Worm (Caenorhabditis elegans) whole organism, L1 larva: ENCODE data around the gene srbc-77.

Experiments used
- dpl-1 ChIP-seq, 3 experiments: fragments of 150-350 bp in 2 of 3; sonication (generic microtip) in 1 of 3; optimal IDR thresholded peaks; 2 replicates each; lab custom pipeline; 2014 to 2017; ENCODE audit warnings: missing biosample characterization in 3 of 3, missing genetic modification characterization in 3 of 3, missing genetic modification reagents in 3 of 3
- egl-27 ChIP-seq, 2 experiments: fragments of 150-350 bp in 1 of 2; sonication (generic microtip); optimal IDR thresholded peaks; 3 replicates each; lab custom pipeline; 2017 to 2018; ENCODE audit warnings: missing biosample characterization in 2 of 2, missing genetic modification characterization in 2 of 2, missing genetic modification reagents in 2 of 2
- fkh-10 ChIP-seq: sonication (generic microtip); optimal IDR thresholded peaks from 2 replicates; lab custom pipeline; 2017; ENCODE audit warnings: missing biosample characterization, missing genetic modification reagents, missing genetic modification characterization
- jun-1 ChIP-seq: fragments of 150-350 bp; optimal IDR thresholded peaks from 2 replicates; lab custom pipeline; 2014; ENCODE audit warnings: missing biosample characterization, missing genetic modification reagents, missing genetic modification characterization
- lin-13 ChIP-seq: fragments of 150-350 bp; optimal IDR thresholded peaks from 2 replicates; lab custom pipeline; 2014; ENCODE audit warnings: missing biosample characterization, missing genetic modification reagents, missing genetic modification characterization
- lin-39 ChIP-seq: fragments of 150-350 bp; optimal IDR thresholded peaks from 2 replicates; lab custom pipeline; 2014; ENCODE audit warnings: missing biosample characterization, missing genetic modification reagents, missing genetic modification characterization
- nhr-11 ChIP-seq: fragments of 150-350 bp; optimal IDR thresholded peaks from 2 replicates; lab custom pipeline; 2014; ENCODE audit warnings: missing biosample characterization, missing genetic modification characterization
- nhr-237 ChIP-seq: fragments of 150-350 bp; optimal IDR thresholded peaks from 2 replicates; lab custom pipeline; 2014; ENCODE audit warnings: missing biosample characterization, missing genetic modification characterization
- tbx-2 ChIP-seq: sonication (generic microtip); optimal IDR thresholded peaks from 2 replicates; lab custom pipeline; 2016; ENCODE audit warnings: missing genetic modification characterization, missing compliant biosample characterization
- unc-130 ChIP-seq: fragments of 150-350 bp; optimal IDR thresholded peaks from 2 replicates; lab custom pipeline; 2017; ENCODE audit warnings: missing biosample characterization, missing genetic modification characterization, inconsistent platforms
- unc-62 ChIP-seq: fragments of 150-350 bp; optimal IDR thresholded peaks from 2 replicates; lab custom pipeline; 2014; ENCODE audit warnings: missing biosample characterization, missing genetic modification reagents, missing genetic modification characterization
- ztf-11 ChIP-seq, 2 experiments: sonication (generic microtip); optimal IDR thresholded peaks; 2 replicates each; lab custom pipeline; 2016 to 2017; ENCODE audit warnings: missing genetic modification characterization in 2 of 2, missing biosample characterization in 1 of 2, missing compliant biosample characterization in 1 of 2

DNA sequence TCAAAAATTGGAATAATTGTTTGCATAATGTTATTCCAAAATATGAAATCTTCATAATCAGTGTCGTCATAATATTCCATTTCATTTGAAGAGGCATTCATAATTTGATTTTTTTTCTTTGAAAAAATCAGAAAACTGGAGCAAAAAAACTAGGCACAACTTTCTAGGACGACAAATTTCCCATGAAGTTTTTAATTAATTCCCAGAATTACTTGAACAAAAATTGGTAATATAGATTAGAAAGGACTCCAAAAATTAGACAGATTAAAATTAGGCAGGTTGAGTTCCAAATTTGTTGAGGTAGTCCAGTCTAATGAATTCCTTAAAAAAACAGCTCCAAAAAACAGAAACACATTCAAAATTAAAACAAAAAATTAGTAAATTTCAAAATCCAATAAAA, 24.9 kb downstream of the srbc-77 start, which contains the start of gene srw-57:
- TF ChIP-seq nhr-237 (tag; lab: Kevin White, UChicago), result no peak
- TF ChIP-seq lin-39, result no peak
- no peak for TF ChIP-seq ztf-11 (tag; optimal IDR thresholded peaks at IDR 0.05; lab: Kevin White, UChicago)
- TF ChIP-seq dpl-1 (GFP tag; optimal IDR thresholded peaks at IDR 0.05; lab: Kevin White, UChicago), result no peak
- TF ChIP-seq tbx-2, result no peak
- TF ChIP-seq fkh-10 (GFP tag; lab: Kevin White, UChicago), result no peak
- no peak for TF ChIP-seq unc-130 (tag; lab: Kevin White, UChicago)
- no peak for TF ChIP-seq unc-62 (GFP tag; lab: Kevin White, UChicago)
- no peak for TF ChIP-seq nhr-11 (tag; lab: Kevin White, UChicago)
- TF ChIP-seq lin-13 (GFP tag; lab: Kevin White, UChicago), result no peak
- no peak for TF ChIP-seq egl-27 (tag; optimal IDR thresholded peaks at IDR 0.05; lab: Kevin White, UChicago)
- TF ChIP-seq jun-1 (tag; lab: Kevin White, UChicago), result no peak
